Fruit fly (Drosophila melanogaster) whole organism, embryonic: Measurements from ENCODE around the gene AANATL7.

Experiments
- ATbp ChIP-seq: fragments of 200-800 bp; sonication (Bioruptor generic); optimal IDR thresholded peaks from 2 replicates; lab custom pipeline; 2017; ENCODE audit warnings: missing biosample characterization, mild to moderate bottlenecking, missing genetic modification characterization, missing genetic modification reagents
- Awh ChIP-seq: fragments of 200-800 bp; sonication (Bioruptor generic); IDR thresholded peaks from 2 replicates; pipeline ENCODE4, ENCODE4 v1.3.6; 2022; ENCODE audit warnings: missing biosample characterization, missing genetic modification characterization
- BEAF-32 ChIP-seq: fragments of 200-800 bp; sonication (Bioruptor generic); optimal IDR thresholded peaks from 3 replicates; lab custom pipeline; 2017; ENCODE audit warnings: missing biosample characterization, missing genetic modification characterization, mild to moderate bottlenecking, moderate library complexity, missing genetic modification reagents
- CG10462 ChIP-seq: fragments of 200-800 bp; sonication (Bioruptor generic); optimal IDR thresholded peaks from 2 replicates; lab custom pipeline; 2016; ENCODE audit warnings: missing biosample characterization, missing genetic modification characterization
- CG10959 ChIP-seq: fragments of 200-800 bp; sonication (Bioruptor generic); IDR thresholded peaks from 2 replicates; pipeline ENCODE4 v1.3.6; 2022; ENCODE audit warnings: missing biosample characterization, missing genetic modification characterization
- CG11560 ChIP-seq: fragments of 200-800 bp; sonication (Bioruptor generic); IDR thresholded peaks from 3 replicates; pipeline ENCODE4 v1.3.6; 2022; ENCODE audit warnings: missing biosample characterization, missing genetic modification characterization
- CG12219 ChIP-seq: fragments of 200-800 bp; sonication (Bioruptor generic); optimal IDR thresholded peaks from 3 replicates; lab custom pipeline; 2018; ENCODE audit warnings: missing biosample characterization, mild to moderate bottlenecking, missing genetic modification characterization
- CG12744 ChIP-seq: fragments of 200-800 bp; sonication (Bioruptor generic); optimal IDR thresholded peaks from 2 replicates; lab custom pipeline; 2016; ENCODE audit warnings: missing biosample characterization, missing genetic modification characterization
- CG14014 ChIP-seq: fragments of 200-800 bp; sonication (Bioruptor generic); IDR thresholded peaks from 2 replicates; pipeline ENCODE4 v1.3.6; 2022; ENCODE audit warnings: missing biosample characterization, missing genetic modification characterization
- CG14710 ChIP-seq: fragments of 200-800 bp; sonication (Bioruptor generic); optimal IDR thresholded peaks from 3 replicates; lab custom pipeline; 2019; ENCODE audit warnings: missing biosample characterization, mild to moderate bottlenecking, missing genetic modification characterization, moderate library complexity
- CG14860 ChIP-seq: fragments of 200-800 bp; sonication (Bioruptor generic); IDR thresholded peaks from 3 replicates; pipeline ENCODE4 v1.3.6; 2022; ENCODE audit warnings: missing biosample characterization, missing genetic modification characterization; ENCODE audit not compliant: partially characterized antibody
- CG15514 ChIP-seq: fragments of 200-800 bp; sonication (Bioruptor generic); optimal IDR thresholded peaks from 3 replicates; lab custom pipeline; 2017; ENCODE audit warnings: missing biosample characterization, missing genetic modification characterization, mild to moderate bottlenecking, moderate library complexity, missing genetic modification reagents
- CG1602 ChIP-seq: fragments of 200-800 bp; sonication (Bioruptor generic); optimal IDR thresholded peaks from 3 replicates; lab custom pipeline; 2016; ENCODE audit warnings: missing biosample characterization, missing genetic modification characterization
- CG17186 ChIP-seq: fragments of 200-800 bp; sonication (Bioruptor generic); optimal IDR thresholded peaks from 3 replicates; lab custom pipeline; 2017; ENCODE audit warnings: missing biosample characterization, missing genetic modification reagents, missing genetic modification characterization
- CG17359 ChIP-seq: fragments of 200-800 bp; sonication (Bioruptor generic); optimal IDR thresholded peaks from 3 replicates; lab custom pipeline; 2018; ENCODE audit warnings: missing biosample characterization, mild to moderate bottlenecking, missing genetic modification characterization, moderate library complexity
- CG2889 ChIP-seq: fragments of 200-800 bp; sonication (Bioruptor generic); IDR thresholded peaks from 3 replicates; pipeline ENCODE4 v1.3.6; 2022; ENCODE audit warnings: missing biosample characterization, missing genetic modification characterization
- CG32532 ChIP-seq: fragments of 200-800 bp; sonication (Bioruptor generic); IDR thresholded peaks from 2 replicates; pipeline ENCODE4 v1.3.6; 2022; ENCODE audit warnings: missing biosample characterization, missing genetic modification characterization
- CG3838 ChIP-seq: fragments of 200-800 bp; sonication (Bioruptor generic); optimal IDR thresholded peaks from 3 replicates; lab custom pipeline; 2016; ENCODE audit warnings: missing biosample characterization, missing genetic modification characterization
- CG9727 ChIP-seq: fragments of 200-800 bp; sonication (Bioruptor generic); optimal IDR thresholded peaks from 3 replicates; lab custom pipeline; 2017; ENCODE audit warnings: missing biosample characterization, mild to moderate bottlenecking, missing genetic modification characterization
- Dp ChIP-seq: fragments of 200-800 bp; sonication (Bioruptor generic); optimal IDR thresholded peaks from 2 replicates; lab custom pipeline; 2018; ENCODE audit warnings: missing biosample characterization, mild to moderate bottlenecking, missing genetic modification characterization, moderate library complexity
- Ets97D ChIP-seq: fragments of 200-800 bp; sonication (Bioruptor generic); optimal IDR thresholded peaks from 3 replicates; lab custom pipeline; 2016; ENCODE audit warnings: missing biosample characterization, missing genetic modification characterization
- HLH4C ChIP-seq: fragments of 200-800 bp; sonication (Bioruptor generic); IDR thresholded peaks from 3 replicates; pipeline ENCODE4 v1.3.6; 2022; ENCODE audit warnings: missing biosample characterization, missing genetic modification characterization; ENCODE audit not compliant: partially characterized antibody
- Hsf ChIP-seq: fragments of 200-800 bp; sonication (Bioruptor generic); optimal IDR thresholded peaks from 3 replicates; lab custom pipeline; 2016; ENCODE audit warnings: missing biosample characterization, missing genetic modification characterization
- Kr ChIP-seq: fragments of 200-800 bp; sonication (Bioruptor generic); optimal IDR thresholded peaks from 2 replicates; lab custom pipeline; 2017; ENCODE audit warnings: missing biosample characterization, mild to moderate bottlenecking, missing genetic modification characterization
- Lhr ChIP-seq: fragments of 200-800 bp; sonication (Bioruptor generic); optimal IDR thresholded peaks from 3 replicates; lab custom pipeline; 2017; ENCODE audit warnings: mild to moderate bottlenecking, missing biosample characterization, missing genetic modification reagents, missing genetic modification characterization
- MBD-R2 ChIP-seq: fragments of 200-800 bp; sonication (Bioruptor generic); IDR thresholded peaks from 2 replicates; pipeline ENCODE4 v1.3.6; 2022; ENCODE audit warnings: missing biosample characterization, missing genetic modification characterization
- Oli ChIP-seq: fragments of 200-800 bp; sonication (Bioruptor generic); optimal IDR thresholded peaks from 2 replicates; lab custom pipeline; 2018; ENCODE audit warnings: missing biosample characterization, mild to moderate bottlenecking, missing genetic modification characterization, moderate library complexity
- Ptx1 ChIP-seq: fragments of 200-800 bp; sonication (Bioruptor generic); IDR thresholded peaks from 2 replicates; pipeline ENCODE4 v1.3.6; 2022; ENCODE audit warnings: missing biosample characterization, missing genetic modification characterization
- YL-1 ChIP-seq: fragments of 200-800 bp; sonication (Bioruptor generic); optimal IDR thresholded peaks from 3 replicates; lab custom pipeline; 2017; ENCODE audit warnings: missing biosample characterization, mild to moderate bottlenecking, missing genetic modification characterization
- ara ChIP-seq: fragments of 200-800 bp; sonication (Bioruptor generic); IDR thresholded peaks from 2 replicates; pipeline ENCODE4 v1.3.6; 2022; ENCODE audit warnings: missing biosample characterization, missing genetic modification characterization
- ci ChIP-seq: fragments of 200-800 bp; sonication (Bioruptor generic); IDR thresholded peaks from 3 replicates; pipeline ENCODE4 v1.3.6; 2022; ENCODE audit warnings: missing biosample characterization, missing genetic modification characterization
- dysf ChIP-seq: fragments of 200-800 bp; sonication (Bioruptor generic); IDR thresholded peaks from 3 replicates; pipeline ENCODE4 v1.3.6; 2022; ENCODE audit warnings: missing biosample characterization, missing genetic modification characterization
- gfzf ChIP-seq: fragments of 200-800 bp; sonication (Bioruptor generic); optimal IDR thresholded peaks from 2 replicates; lab custom pipeline; 2016; ENCODE audit warnings: missing biosample characterization, mild to moderate bottlenecking, missing genetic modification characterization, moderate library complexity
- grn ChIP-seq: fragments of 200-800 bp; sonication (Bioruptor generic); optimal IDR thresholded peaks from 3 replicates; lab custom pipeline; 2017; ENCODE audit warnings: missing biosample characterization, missing genetic modification characterization
- h ChIP-seq: fragments of >200 bp; optimal IDR thresholded peaks from 2 replicates; lab custom pipeline; 2017
- hbn ChIP-seq: fragments of 200-800 bp; sonication (Bioruptor generic); IDR thresholded peaks from 2 replicates; pipeline ENCODE4 v1.3.6; 2022; ENCODE audit warnings: missing biosample characterization, missing genetic modification characterization; ENCODE audit not compliant: partially characterized antibody
- her ChIP-seq: fragments of 200-800 bp; sonication (Bioruptor generic); optimal IDR thresholded peaks from 2 replicates; lab custom pipeline; 2016; ENCODE audit warnings: missing biosample characterization, missing genetic modification characterization
- jumu ChIP-seq: fragments of 200-800 bp; sonication (Bioruptor generic); optimal IDR thresholded peaks from 3 replicates; lab custom pipeline; 2016; ENCODE audit warnings: missing biosample characterization, missing genetic modification characterization
- kay ChIP-seq: fragments of 200-800 bp; sonication (Bioruptor generic); optimal IDR thresholded peaks from 2 replicates; lab custom pipeline; 2016; ENCODE audit warnings: missing biosample characterization, missing genetic modification characterization
- knrl ChIP-seq: fragments of 200-800 bp; sonication (Bioruptor generic); IDR thresholded peaks from 3 replicates; pipeline ENCODE4 v1.3.6; 2022; ENCODE audit warnings: missing biosample characterization, missing genetic modification characterization; ENCODE audit not compliant: partially characterized antibody
- nmo ChIP-seq: fragments of 200-800 bp; sonication (Bioruptor generic); optimal IDR thresholded peaks from 2 replicates; lab custom pipeline; 2018; ENCODE audit warnings: missing biosample characterization, mild to moderate bottlenecking, missing genetic modification characterization, moderate library complexity
- odd ChIP-seq: fragments of 200-800 bp; sonication (Bioruptor generic); optimal IDR thresholded peaks from 2 replicates; lab custom pipeline; 2017; ENCODE audit warnings: missing biosample characterization, mild to moderate bottlenecking, missing genetic modification characterization
- peb ChIP-seq: fragments of 200-800 bp; sonication (Bioruptor generic); IDR thresholded peaks from 2 replicates; pipeline ENCODE4 v1.3.6; 2022; ENCODE audit warnings: missing biosample characterization, missing genetic modification characterization
- pzg ChIP-seq: fragments of 200-800 bp; sonication (Bioruptor generic); optimal IDR thresholded peaks from 3 replicates; lab custom pipeline; 2018; ENCODE audit warnings: missing biosample characterization, mild to moderate bottlenecking, missing genetic modification characterization, moderate library complexity
- sisA ChIP-seq: fragments of 200-800 bp; sonication (Bioruptor generic); IDR thresholded peaks from 2 replicates; pipeline ENCODE4 v1.3.6; 2022; ENCODE audit warnings: missing biosample characterization, missing genetic modification characterization
- slbo ChIP-seq: fragments of 200-800 bp; sonication (Bioruptor generic); IDR thresholded peaks from 2 replicates; pipeline ENCODE4 v1.3.6; 2022; ENCODE audit warnings: missing biosample characterization, missing genetic modification characterization
- tgo ChIP-seq: fragments of 200-800 bp; sonication (Bioruptor generic); IDR thresholded peaks from 3 replicates; pipeline ENCODE4 v1.3.6; 2022; ENCODE audit warnings: missing biosample characterization, missing genetic modification characterization
- tna ChIP-seq: fragments of 200-800 bp; sonication (Bioruptor generic); IDR thresholded peaks from 2 replicates; pipeline ENCODE4 v1.3.6; 2022; ENCODE audit warnings: missing biosample characterization, missing genetic modification characterization; ENCODE audit not compliant: partially characterized antibody
- trh ChIP-seq: fragments of 200-800 bp; sonication (Bioruptor generic); optimal IDR thresholded peaks from 2 replicates; lab custom pipeline; 2016; ENCODE audit warnings: missing biosample characterization, missing genetic modification characterization

Gene AANATL7

dm6 chrX:2619651-2620050 is 38.9 kb downstream of the AANATL7 start, which contains the start of the genes Tsp3A and Seipin (continued):
- no peak for TF ChIP-seq odd (GFP tag; lab: Kevin White, UChicago)
- TF ChIP-seq kay (GFP tag; lab: Kevin White, UChicago), result peak; percentile 66
- TF ChIP-seq CG11560 (tag; lab: Robert Waterston, UW), result peak; percentile 65; the same call in 2 of the 3 replicates
- peak; percentile 94 for TF ChIP-seq dysf (GFP tag; lab: Robert Waterston, UW)
- TF ChIP-seq CG10462 (GFP tag; lab: Kevin White, UChicago), result peak; percentile 46
- peak; percentile 92 for TF ChIP-seq ci (GFP tag; lab: Robert Waterston, UW)

DNA sequence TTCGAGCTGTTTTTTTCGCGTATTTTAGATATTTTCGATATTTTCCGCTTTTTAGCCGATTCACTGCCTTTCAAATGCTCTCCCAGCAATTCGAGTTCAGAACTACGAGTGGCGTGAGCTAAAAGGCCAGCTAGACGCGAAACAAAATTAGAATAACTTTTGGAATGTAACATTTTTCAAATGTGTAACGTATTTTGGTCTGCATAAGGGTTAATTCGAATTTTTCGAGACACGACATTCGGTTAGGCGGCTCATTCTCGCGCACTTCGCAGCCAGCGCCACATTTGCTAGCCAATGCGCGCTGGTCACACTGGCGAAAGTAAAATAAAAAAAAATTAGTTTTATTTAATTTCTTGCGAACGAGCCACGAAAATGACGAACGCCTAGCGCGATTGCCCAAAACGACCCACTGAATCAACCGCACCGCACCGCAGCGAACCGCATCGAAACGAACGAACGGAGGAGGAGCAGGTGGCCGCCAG is 43.8 kb downstream of the AANATL7 start, which contains the start of the genes brv3 and Pi4KIIIalpha:
Gene brv3 (minus strand): TSS at position 51 of the 482 bp plus-strand sequence.
Gene Pi4KIIIalpha (plus strand): TSS at position 280 of the 482 bp plus-strand sequence.
- TF ChIP-seq CG14860 (GFP tag; lab: Robert Waterston, UW) (no peak), CG9727 (GFP tag; lab: Kevin White, UChicago) (no peak), MBD-R2 (peak; percentile 73), CG11560 (tag; lab: Robert Waterston, UW) (peak; percentile 62; the same call in 1 of the 3 replicates), trh (GFP tag; lab: Kevin White, UChicago) (no peak), tgo (GFP tag; lab: Robert Waterston, UW) (no peak), Awh (GFP tag; lab: Robert Waterston, UW) (no peak), CG1602 (GFP tag; lab: Kevin White, UChicago) (no peak), hbn (GFP tag; lab: Robert Waterston, UW) (peak; percentile 23; the same call in 1 of the 2 replicates), tna (no peak), slbo (GFP tag; lab: Robert Waterston, UW) (no peak), ara (GFP tag; lab: Robert Waterston, UW) (no peak), BEAF-32 (peak; percentile 53), HLH4C (GFP tag; lab: Robert Waterston, UW) (0 out of 3 replicates have a peak, but pooled peaks have one; percentile 20), CG12219 (GFP tag; lab: Kevin White, UChicago) (no peak), Hsf (no peak), Lhr (GFP tag; lab: Kevin White, UChicago) (peak; percentile 44), Ptx1 (GFP tag; lab: Robert Waterston, UW) (no peak), CG3838 (GFP tag; lab: Kevin White, UChicago) (no peak), CG32532 (no peak), peb (GFP tag; lab: Robert Waterston, UW) (no peak), CG14014 (GFP tag; lab: Robert Waterston, UW) (no peak), CG17186 (GFP tag; lab: Kevin White, UChicago) (peak; percentile 22), Kr (no peak), Oli (tag; lab: Kevin White, UChicago) (no peak), pzg (GFP tag; lab: Kevin White, UChicago) (peak; percentile 69), CG17359 (tag; lab: Kevin White, UChicago) (peak; percentile 69), her (GFP tag; lab: Kevin White, UChicago) (peak; percentile 99), Dp (GFP tag; lab: Kevin White, UChicago) (peak; percentile 71), CG2889 (GFP tag; lab: Robert Waterston, UW) (no peak), jumu (GFP tag; lab: Kevin White, UChicago) (no peak), CG10959 (peak; percentile 99), ATbp (GFP tag; lab: Kevin White, UChicago) (no peak), CG12744 (GFP tag; lab: Kevin White, UChicago) (no peak), nmo (peak; percentile 33), Ets97D (peak; percentile 14), sisA (GFP tag; lab: Robert Waterston, UW) (no peak), YL-1 (GFP tag; lab: Kevin White, UChicago) (peak; percentile 17), CG14710 (tag; lab: Kevin White, UChicago) (peak; percentile 32), gfzf (GFP tag; lab: Kevin White, UChicago) (peak; percentile 89), CG15514 (peak; percentile 39), knrl (0 out of 3 replicates have a peak, but pooled peaks have one; percentile 26), grn (no peak), h (no peak)
